Worm (Caenorhabditis elegans) whole organism, L3 larva: Measurements from ENCODE around the gene trm-1.
A peak's percentile ranks its signal among the peaks of the same experiment; 100 is the strongest.

Experiments
- R02D3.7 ChIP-seq: fragments of 150-350 bp; optimal IDR thresholded peaks from 2 replicates; lab custom pipeline; 2014; ENCODE audit warnings: missing biosample characterization, missing genetic modification characterization
- ZK546.5 ChIP-seq: sonication (generic microtip); optimal IDR thresholded peaks from 2 replicates; lab custom pipeline; 2017; ENCODE audit warnings: missing biosample characterization, missing genetic modification characterization
- aly-2 ChIP-seq: fragments of 150-350 bp; optimal IDR thresholded peaks from 2 replicates; lab custom pipeline; 2014; ENCODE audit warnings: missing biosample characterization, missing genetic modification characterization
- ama-1 ChIP-seq: fragments of 150-350 bp; optimal IDR thresholded peaks from 2 replicates; lab custom pipeline; 2018
- ceh-16 ChIP-seq: sonication (generic microtip); optimal IDR thresholded peaks from 2 replicates; lab custom pipeline; 2017; ENCODE audit warnings: missing biosample characterization, missing genetic modification characterization
- ceh-28 ChIP-seq: fragments of 150-350 bp; optimal IDR thresholded peaks from 2 replicates; lab custom pipeline; 2014; ENCODE audit warnings: missing biosample characterization, missing genetic modification reagents, missing genetic modification characterization
- ceh-82 ChIP-seq: fragments of 150-350 bp; optimal IDR thresholded peaks from 2 replicates; lab custom pipeline; 2014; ENCODE audit warnings: missing biosample characterization, missing genetic modification characterization
- ceh-9 ChIP-seq: sonication (generic microtip); optimal IDR thresholded peaks from 2 replicates; lab custom pipeline; 2018; ENCODE audit warnings: missing biosample characterization, missing genetic modification characterization
- daf-12 ChIP-seq: fragments of 150-350 bp; optimal IDR thresholded peaks from 2 replicates; lab custom pipeline; 2014; ENCODE audit warnings: missing biosample characterization, missing genetic modification reagents, missing genetic modification characterization
- egl-27 ChIP-seq: sonication (generic microtip); optimal IDR thresholded peaks from 4 replicates; lab custom pipeline; 2017; ENCODE audit warnings: missing biosample characterization, missing genetic modification reagents, missing genetic modification characterization
- egl-5 ChIP-seq: fragments of 150-350 bp; optimal IDR thresholded peaks from 2 replicates; lab custom pipeline; 2017; ENCODE audit warnings: missing biosample characterization, missing genetic modification reagents, missing genetic modification characterization, inconsistent platforms
- elt-1 ChIP-seq: fragments of 150-350 bp; optimal IDR thresholded peaks from 2 replicates; lab custom pipeline; 2014; ENCODE audit warnings: missing biosample characterization, missing genetic modification characterization
- elt-2 ChIP-seq: sonication (generic microtip); optimal IDR thresholded peaks from 2 replicates; lab custom pipeline; 2016; ENCODE audit warnings: missing genetic modification reagents, mild to moderate bottlenecking, missing genetic modification characterization, missing compliant biosample characterization
- eor-1 ChIP-seq, 2 experiments: fragments of 150-350 bp; optimal IDR thresholded peaks; 2 replicates each; lab custom pipeline; 2014 to 2018; ENCODE audit warnings: missing biosample characterization in 2 of 2, missing genetic modification characterization in 2 of 2
- fkh-10 ChIP-seq: sonication (generic microtip); optimal IDR thresholded peaks from 2 replicates; lab custom pipeline; 2017; ENCODE audit warnings: missing biosample characterization, missing genetic modification reagents, missing genetic modification characterization
- fkh-2 ChIP-seq: fragments of 150-350 bp; optimal IDR thresholded peaks from 2 replicates; lab custom pipeline; 2014; ENCODE audit warnings: missing biosample characterization, missing genetic modification reagents, missing genetic modification characterization
- fos-1 ChIP-seq: fragments of 150-350 bp; optimal IDR thresholded peaks from 2 replicates; lab custom pipeline; 2014; ENCODE audit warnings: missing biosample characterization, missing genetic modification characterization
- hmg-11 ChIP-seq: sonication (generic microtip); optimal IDR thresholded peaks from 2 replicates; lab custom pipeline; 2016; ENCODE audit warnings: missing genetic modification characterization, missing compliant biosample characterization
- jun-1 ChIP-seq: fragments of 150-350 bp; optimal IDR thresholded peaks from 2 replicates; lab custom pipeline; 2014; ENCODE audit warnings: missing biosample characterization, missing genetic modification reagents, missing genetic modification characterization
- lin-15B ChIP-seq: fragments of 150-350 bp; optimal IDR thresholded peaks from 2 replicates; lab custom pipeline; 2014; ENCODE audit warnings: missing biosample characterization, missing genetic modification characterization
- lin-39 ChIP-seq: fragments of 150-350 bp; optimal IDR thresholded peaks from 2 replicates; lab custom pipeline; 2018; ENCODE audit warnings: missing biosample characterization, missing genetic modification reagents, missing genetic modification characterization
- lsy-12 ChIP-seq: sonication (generic microtip); optimal IDR thresholded peaks from 2 replicates; lab custom pipeline; 2016; ENCODE audit warnings: mild to moderate bottlenecking, missing genetic modification characterization, missing compliant biosample characterization
- mdl-1 ChIP-seq: fragments of 150-350 bp; optimal IDR thresholded peaks from 2 replicates; lab custom pipeline; 2014; ENCODE audit warnings: missing biosample characterization, missing genetic modification characterization
- mml-1 ChIP-seq: fragments of 150-350 bp; sonication (generic microtip); optimal IDR thresholded peaks from 3 replicates; lab custom pipeline; 2014; ENCODE audit warnings: missing biosample characterization, missing genetic modification characterization
- nfya-1 ChIP-seq: sonication (generic microtip); optimal IDR thresholded peaks from 2 replicates; lab custom pipeline; 2017; ENCODE audit warnings: missing genetic modification characterization, mild to moderate bottlenecking, missing compliant biosample characterization, antibody characterized with exemption, moderate library complexity; ENCODE audit not compliant: insufficient read depth
- nhr-12 ChIP-seq: fragments of 150-350 bp; optimal IDR thresholded peaks from 2 replicates; lab custom pipeline; 2014; ENCODE audit warnings: missing biosample characterization, missing genetic modification characterization
- nhr-237 ChIP-seq: fragments of 150-350 bp; optimal IDR thresholded peaks from 2 replicates; lab custom pipeline; 2014; ENCODE audit warnings: missing biosample characterization, missing genetic modification characterization
- nhr-28 ChIP-seq: fragments of 150-350 bp; optimal IDR thresholded peaks from 2 replicates; lab custom pipeline; 2014; ENCODE audit warnings: missing biosample characterization, missing genetic modification characterization
- nhr-43 ChIP-seq: sonication (generic microtip); optimal IDR thresholded peaks from 2 replicates; lab custom pipeline; 2016; ENCODE audit warnings: mild to moderate bottlenecking, missing genetic modification characterization, missing compliant biosample characterization; ENCODE audit not compliant: poor library complexity, severe bottlenecking
- nhr-67 ChIP-seq: fragments of 150-350 bp; optimal IDR thresholded peaks from 2 replicates; lab custom pipeline; 2014; ENCODE audit warnings: missing biosample characterization, missing genetic modification characterization
- nhr-76 ChIP-seq: fragments of 150-350 bp; sonication (generic microtip); optimal IDR thresholded peaks from 5 replicates; lab custom pipeline; 2014; ENCODE audit warnings: missing biosample characterization, missing genetic modification characterization
- nhr-77 ChIP-seq: fragments of 150-350 bp; optimal IDR thresholded peaks from 2 replicates; lab custom pipeline; 2014; ENCODE audit warnings: missing biosample characterization, missing genetic modification characterization
- pha-4 ChIP-seq: fragments of 150-350 bp; optimal IDR thresholded peaks from 2 replicates; lab custom pipeline; 2014; ENCODE audit warnings: missing biosample characterization, missing genetic modification reagents, missing genetic modification characterization
- pqm-1 ChIP-seq: fragments of 150-350 bp; optimal IDR thresholded peaks from 2 replicates; lab custom pipeline; 2017; ENCODE audit warnings: missing biosample characterization, missing genetic modification characterization, inconsistent platforms
- sea-2 ChIP-seq: fragments of 150-350 bp; sonication (generic microtip); optimal IDR thresholded peaks from 4 replicates; lab custom pipeline; 2014; ENCODE audit warnings: missing biosample characterization, missing genetic modification reagents, missing genetic modification characterization
- skn-1 ChIP-seq: fragments of 150-350 bp; optimal IDR thresholded peaks from 2 replicates; lab custom pipeline; 2014; ENCODE audit warnings: missing biosample characterization, missing genetic modification characterization
- snpc-4 ChIP-seq: fragments of 150-350 bp; optimal IDR thresholded peaks from 2 replicates; lab custom pipeline; 2014; ENCODE audit warnings: missing biosample characterization, missing genetic modification characterization
- tbx-2 ChIP-seq: sonication (generic microtip); optimal IDR thresholded peaks from 2 replicates; lab custom pipeline; 2016; ENCODE audit warnings: mild to moderate bottlenecking, missing genetic modification characterization, missing compliant biosample characterization
- unc-39 ChIP-seq: sonication (generic microtip); optimal IDR thresholded peaks from 4 replicates; lab custom pipeline; 2017; ENCODE audit warnings: missing biosample characterization, missing genetic modification characterization
- unc-62 ChIP-seq: fragments of 150-350 bp; sonication (generic microtip); optimal IDR thresholded peaks from 4 replicates; lab custom pipeline; 2014; ENCODE audit warnings: missing biosample characterization, missing genetic modification reagents, missing genetic modification characterization
- zag-1 ChIP-seq: fragments of 150-350 bp; optimal IDR thresholded peaks from 2 replicates; lab custom pipeline; 2014; ENCODE audit warnings: missing biosample characterization, missing genetic modification characterization
- ztf-11 ChIP-seq: fragments of 150-350 bp; optimal IDR thresholded peaks from 2 replicates; lab custom pipeline; 2014; ENCODE audit warnings: missing biosample characterization, missing genetic modification characterization
- ztf-4 ChIP-seq: fragments of 150-350 bp; optimal IDR thresholded peaks from 2 replicates; lab custom pipeline; 2014; ENCODE audit warnings: missing biosample characterization, missing genetic modification characterization

trm-1 gene

ce11 chrV:14145267-14145666, 40.1 kb downstream of the trm-1 start, which contains the start of gene par-1:
Gene par-1, minus strand, starts transcription at chrV:14145367.
- TF ChIP-seq nhr-43 (no peak), egl-27 (tag; lab: Kevin White, UChicago) (no peak), R02D3.7 (tag; lab: Kevin White, UChicago) (no peak), fos-1 (tag; lab: Kevin White, UChicago) (no peak), mdl-1 (tag; lab: Kevin White, UChicago) (no peak), ztf-11 (no peak), pha-4 (no peak), nhr-76 (tag; lab: Kevin White, UChicago) (no peak), sea-2 (GFP tag; lab: Kevin White, UChicago) (no peak), hmg-11 (tag; lab: Kevin White, UChicago) (no peak), aly-2 (tag; lab: Kevin White, UChicago) (no peak), nhr-67 (tag; lab: Kevin White, UChicago) (no peak), pqm-1 (tag; lab: Kevin White, UChicago) (no peak), zag-1 (no peak), fkh-10 (GFP tag; lab: Kevin White, UChicago) (no peak), nhr-237 (tag; lab: Kevin White, UChicago) (no peak), eor-1 (tag; optimal IDR thresholded peaks at IDR 0.05; lab: Kevin White, UChicago) (no peak)

- TF ChIP-seq ceh-28 (tag; lab: Kevin White, UChicago) = no peak
- TF ChIP-seq jun-1 (tag; lab: Kevin White, UChicago) = no peak
- no peak for TF ChIP-seq nhr-77 (tag; lab: Kevin White, UChicago)
- no peak for TF ChIP-seq ceh-16 (tag; lab: Kevin White, UChicago)
- TF ChIP-seq nhr-237 (tag; lab: Kevin White, UChicago) = no peak
- no peak for TF ChIP-seq daf-12 (tag; lab: Kevin White, UChicago)
- no peak for TF ChIP-seq eor-1 (tag; optimal IDR thresholded peaks at IDR 0.05; lab: Kevin White, UChicago)
- no peak for TF ChIP-seq ceh-82 (tag; lab: Kevin White, UChicago)
- TF ChIP-seq sea-2 (GFP tag; lab: Kevin White, UChicago) = no peak
- no peak for TF ChIP-seq pqm-1 (tag; lab: Kevin White, UChicago)
- no peak for TF ChIP-seq ztf-4 (tag; lab: Kevin White, UChicago)
- TF ChIP-seq elt-1 = no peak
- no peak for TF ChIP-seq lsy-12 (tag; lab: Kevin White, UChicago)
- peak; percentile 53 for TF ChIP-seq nfya-1 (tag; lab: Kevin White, UChicago)
- TF ChIP-seq nhr-28 = no peak
- no peak for TF ChIP-seq unc-62 (GFP tag; lab: Kevin White, UChicago)
- no peak for TF ChIP-seq ama-1 (lab: Kevin White, UChicago)
- no peak for TF ChIP-seq nhr-12
- TF ChIP-seq ceh-9 (tag; lab: Kevin White, UChicago) = no peak
- TF ChIP-seq ZK546.5 = no peak
- TF ChIP-seq elt-2 = no peak
- TF ChIP-seq mml-1 = no peak
- TF ChIP-seq nhr-67 (tag; lab: Kevin White, UChicago) = no peak
- peak; percentile 58 for TF ChIP-seq hmg-11 (tag; lab: Kevin White, UChicago)
- TF ChIP-seq egl-27 (tag; lab: Kevin White, UChicago) = no peak
- TF ChIP-seq lin-15B (tag; lab: Kevin White, UChicago) = peak; percentile 38
- TF ChIP-seq mdl-1 (tag; lab: Kevin White, UChicago) = no peak
- no peak for TF ChIP-seq skn-1 (tag; lab: Kevin White, UChicago)
- TF ChIP-seq ztf-11 = no peak
- no peak for TF ChIP-seq fos-1 (tag; lab: Kevin White, UChicago)
- TF ChIP-seq fkh-10 (GFP tag; lab: Kevin White, UChicago) = peak; percentile 77
- TF ChIP-seq pha-4 = no peak
- no peak for TF ChIP-seq aly-2 (tag; lab: Kevin White, UChicago)
- TF ChIP-seq nhr-43 = no peak
- TF ChIP-seq egl-5 (tag; lab: Kevin White, UChicago) = no peak
- TF ChIP-seq fkh-2 (tag; lab: Kevin White, UChicago) = no peak
- peak; percentile 48 for TF ChIP-seq tbx-2 (tag; lab: Kevin White, UChicago)
- TF ChIP-seq snpc-4 (tag; lab: Kevin White, UChicago) = no peak
Observed at ce11 chrV:14143634-14144033, 41.8 kb downstream of the trm-1 start.

- TF ChIP-seq unc-62 (GFP tag; lab: Kevin White, UChicago) = no peak
- no peak for TF ChIP-seq fkh-10 (GFP tag; lab: Kevin White, UChicago)
- no peak for TF ChIP-seq nhr-12
- no peak for TF ChIP-seq pqm-1 (tag; lab: Kevin White, UChicago)
- TF ChIP-seq ceh-28 (tag; lab: Kevin White, UChicago) = no peak
- no peak for TF ChIP-seq fos-1 (tag; lab: Kevin White, UChicago)
- TF ChIP-seq nfya-1 (tag; lab: Kevin White, UChicago) = no peak
- no peak for TF ChIP-seq nhr-43
- TF ChIP-seq nhr-67 (tag; lab: Kevin White, UChicago) = no peak
- no peak for TF ChIP-seq unc-39 (tag; lab: Kevin White, UChicago)
- TF ChIP-seq ztf-4 (tag; lab: Kevin White, UChicago) = no peak
- TF ChIP-seq ceh-82 (tag; lab: Kevin White, UChicago) = no peak
- no peak for TF ChIP-seq pha-4
- TF ChIP-seq hmg-11 (tag; lab: Kevin White, UChicago) = no peak
- TF ChIP-seq lin-39 (tag; lab: Kevin White, UChicago) = no peak
- no peak for TF ChIP-seq ama-1 (lab: Kevin White, UChicago)
Observed at ce11 chrV:14141846-14142245, 43.6 kb downstream of the trm-1 start.
